Fruit fly (Drosophila melanogaster) S2 (cell line): ENCODE data around the gene NP15.6.

Experiments
- CG8478 ChIP-seq: fragments of >200 bp; optimal IDR thresholded peaks from 2 replicates; lab custom pipeline; 2018
- CTCF ChIP-seq, 2 experiments: fragments of >200 bp; optimal IDR thresholded peaks; 2 replicates each; lab custom pipeline; 2018

DNA sequence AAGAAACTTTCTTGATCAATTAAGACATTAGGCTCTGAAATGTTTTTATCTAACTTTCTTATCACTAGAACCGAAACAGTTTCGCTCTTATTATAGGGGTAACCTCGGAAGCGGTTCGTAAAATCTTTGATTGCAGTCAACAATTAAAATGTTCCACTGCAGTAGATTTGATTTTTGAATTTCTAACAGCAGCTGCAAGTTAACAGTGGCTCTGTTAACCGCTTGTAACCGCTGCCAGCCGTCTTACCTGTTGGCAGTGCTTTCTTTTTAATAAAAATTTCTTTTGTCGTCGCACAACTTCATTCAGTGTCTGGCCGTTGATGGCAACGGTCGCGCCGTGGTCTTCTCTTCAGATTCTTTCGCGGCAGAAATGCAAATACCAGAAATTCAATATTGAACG lies 6.1 kb downstream of the NP15.6 start, which contains the start of gene CG6026:
- no peak for TF ChIP-seq CG8478
- no peak for TF ChIP-seq CTCF (optimal IDR thresholded peaks at IDR 0.05; lab: Kevin White, UChicago)
